Worm (Caenorhabditis elegans) whole organism, late embryonic: ENCODE results near the gene tftc-1.

Experiments used
- dve-1 ChIP-seq: sonication (generic microtip); optimal IDR thresholded peaks from 2 replicates; lab custom pipeline; 2017; ENCODE audit warnings: antibody characterized with exemption, mild to moderate bottlenecking, missing genetic modification characterization, missing compliant biosample characterization
- nfya-1 ChIP-seq: sonication (generic microtip); optimal IDR thresholded peaks from 2 replicates; lab custom pipeline; 2017; ENCODE audit warnings: missing genetic modification characterization, mild to moderate bottlenecking, missing compliant biosample characterization, antibody characterized with exemption, moderate library complexity
- nhr-11 ChIP-seq: fragments of 150-350 bp; optimal IDR thresholded peaks from 2 replicates; lab custom pipeline; 2014; ENCODE audit warnings: missing biosample characterization, missing genetic modification characterization
- pag-3 ChIP-seq: sonication (generic microtip); optimal IDR thresholded peaks from 2 replicates; lab custom pipeline; 2016; ENCODE audit warnings: missing compliant biosample characterization, missing genetic modification characterization, borderline replicate concordance
- pax-1 ChIP-seq: fragments of 150-350 bp; optimal IDR thresholded peaks from 2 replicates; lab custom pipeline; 2014; ENCODE audit warnings: missing biosample characterization, missing genetic modification characterization
- pha-4 ChIP-seq: fragments of 150-350 bp; optimal IDR thresholded peaks from 2 replicates; lab custom pipeline; 2018; ENCODE audit warnings: missing biosample characterization, missing genetic modification reagents, missing genetic modification characterization

DNA sequence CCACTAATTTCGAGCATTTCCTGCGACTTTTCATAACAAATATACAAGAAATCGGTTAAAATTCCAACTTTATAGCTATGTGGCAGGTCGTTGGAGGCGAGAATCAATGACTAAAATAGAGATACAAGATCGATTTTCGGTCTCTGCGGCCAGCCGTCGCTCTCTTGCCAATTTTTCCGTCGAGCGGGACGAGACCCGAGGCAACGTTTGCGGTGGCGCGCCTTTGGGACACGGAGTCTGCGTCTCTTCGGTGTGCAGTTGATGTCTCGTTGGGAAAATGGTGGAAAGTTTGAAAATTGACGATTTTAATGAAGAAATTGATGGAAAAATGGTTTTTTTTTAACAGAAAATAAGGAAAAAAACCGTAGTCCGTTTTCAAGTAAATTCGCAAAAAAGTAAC, 32.3 kb upstream of the tftc-1 start:
- TF ChIP-seq pax-1 (tag; lab: Kevin White, UChicago): no peak
- no peak for TF ChIP-seq nhr-11 (tag; lab: Kevin White, UChicago)
- TF ChIP-seq pag-3 (tag; lab: Kevin White, UChicago): no peak
- no peak for TF ChIP-seq dve-1
- no peak for TF ChIP-seq pha-4
- TF ChIP-seq nfya-1 (tag; lab: Kevin White, UChicago): peak; percentile 25
